Worm (Caenorhabditis elegans): Measurements from ENCODE around the gene hnd-1.

Gene hnd-1

DNA sequence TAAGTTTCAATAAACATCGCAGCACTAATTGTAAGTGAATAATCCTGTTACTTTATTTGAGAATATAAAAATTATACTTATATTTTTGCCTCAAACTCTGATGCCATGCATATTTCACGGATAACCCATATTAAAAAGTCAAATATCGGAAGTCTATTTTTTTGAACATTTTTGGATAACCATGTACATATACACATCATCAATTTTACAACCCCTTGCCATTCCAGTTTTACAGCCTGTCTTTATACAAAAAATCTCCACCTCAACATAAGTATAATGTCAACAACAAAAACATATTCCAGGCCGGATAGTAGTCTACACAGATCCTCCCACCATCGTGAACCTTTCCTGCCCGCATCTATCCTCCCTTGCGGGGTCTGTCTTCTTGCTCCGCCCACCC, at the start of gene hnd-1:
hnd-1 (plus strand) TSS at position 301 of the 400 bp plus-strand sequence.
- TF ChIP-seq R02D3.7 (tag; optimal IDR thresholded peaks at IDR 0.05) (no peak), blmp-1 (tag; optimal IDR thresholded peaks at IDR 0.05; ENCODE audit: insufficient read depth) (no peak), nhr-21 (tag; optimal IDR thresholded peaks at IDR 0.05) (no peak), peb-1 (tag; optimal IDR thresholded peaks at IDR 0.05) (no peak), nhr-6 (tag; optimal IDR thresholded peaks at IDR 0.05) (no peak), egl-27 (tag; optimal IDR thresholded peaks at IDR 0.05) (no peak), unc-39 (tag; optimal IDR thresholded peaks at IDR 0.05) (no peak), snpc-4 (tag; optimal IDR thresholded peaks at IDR 0.05) (no peak), elt-3 (tag; optimal IDR thresholded peaks at IDR 0.05) (no peak), ztf-4 (tag; optimal IDR thresholded peaks at IDR 0.05) (no peak), ceh-16 (tag; optimal IDR thresholded peaks at IDR 0.05) (no peak), ama-1 (optimal IDR thresholded peaks at IDR 0.05) (no peak), lin-39 (tag; optimal IDR thresholded peaks at IDR 0.05) (no peak), mbf-1 (tag; optimal IDR thresholded peaks at IDR 0.05) (no peak), elt-1 (tag; optimal IDR thresholded peaks at IDR 0.05) (no peak), lin-13 (GFP tag; optimal IDR thresholded peaks at IDR 0.05) (no peak), gmeb-1 (tag; optimal IDR thresholded peaks at IDR 0.05) (no peak), nhr-25 (tag; optimal IDR thresholded peaks at IDR 0.05) (no peak)

DNA sequence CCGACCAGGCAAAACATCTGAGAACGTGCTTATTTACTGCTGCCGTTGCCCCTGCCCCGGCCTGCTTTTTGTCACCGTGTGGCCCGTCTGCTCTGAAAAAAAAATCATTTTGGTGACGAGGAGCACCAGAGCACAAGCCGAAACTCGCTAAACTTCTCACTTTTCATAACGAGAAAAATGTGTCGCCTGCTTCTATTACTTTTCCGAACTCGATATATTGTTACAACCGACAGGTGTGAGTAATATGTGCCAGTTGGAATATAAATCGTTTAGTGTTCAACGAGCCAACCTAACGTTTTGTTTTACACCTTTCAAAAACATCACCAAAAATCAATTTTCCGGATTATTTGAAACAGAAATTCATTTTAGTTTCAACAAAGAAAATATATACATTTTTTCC, 46.6 kb upstream of the hnd-1 start:
- no peak for TF ChIP-seq nhr-77 (tag; optimal IDR thresholded peaks at IDR 0.05)
- TF ChIP-seq ceh-16 (tag; optimal IDR thresholded peaks at IDR 0.05) = no peak
- TF ChIP-seq alr-1 (tag; optimal IDR thresholded peaks at IDR 0.05) = no peak
- TF ChIP-seq nhr-237 (tag; optimal IDR thresholded peaks at IDR 0.05) = no peak
- TF ChIP-seq sem-4 (tag; optimal IDR thresholded peaks at IDR 0.05) = no peak
- no peak for TF ChIP-seq lsy-2 (tag; optimal IDR thresholded peaks at IDR 0.05)
- no peak for TF ChIP-seq F13H6.1 (tag; optimal IDR thresholded peaks at IDR 0.05)
- no peak for TF ChIP-seq unc-39 (tag; optimal IDR thresholded peaks at IDR 0.05)
- no peak for TF ChIP-seq zag-1 (tag; optimal IDR thresholded peaks at IDR 0.05)

DNA sequence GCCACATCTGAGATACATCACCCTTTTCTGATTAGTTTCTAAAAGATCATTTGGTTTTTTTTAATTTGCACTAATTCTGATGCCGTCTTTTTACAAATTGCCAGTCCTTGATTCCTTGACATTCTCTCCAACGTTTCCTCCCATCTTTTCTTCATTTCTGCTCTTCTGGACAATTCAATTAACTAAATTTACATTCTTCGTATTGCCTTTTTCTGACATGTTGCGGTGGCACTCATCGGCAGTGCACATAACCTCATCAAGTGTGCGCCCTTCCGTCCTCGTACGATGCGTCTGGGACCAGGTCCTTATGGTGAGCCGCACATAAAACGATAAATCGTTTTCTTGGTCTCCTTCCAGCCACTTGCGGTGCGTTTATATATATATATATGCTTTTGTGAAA, 45.4 kb upstream of the hnd-1 start:
- TF ChIP-seq blmp-1 (tag; optimal IDR thresholded peaks at IDR 0.05; ENCODE audit: insufficient read depth) (no peak), Y55F3AM.14 (GFP tag; optimal IDR thresholded peaks at IDR 0.05) (no peak), mdl-1 (tag; optimal IDR thresholded peaks at IDR 0.05) (no peak), R02D3.7 (tag; optimal IDR thresholded peaks at IDR 0.05) (no peak), ceh-82 (tag; optimal IDR thresholded peaks at IDR 0.05) (no peak), ztf-1 (GFP tag; conservative IDR thresholded peaks at IDR 0.05) (no peak), nhr-77 (tag; optimal IDR thresholded peaks at IDR 0.05) (no peak), mab-5 (tag; optimal IDR thresholded peaks at IDR 0.05) (no peak), dmd-4 (tag; optimal IDR thresholded peaks at IDR 0.05) (no peak), ztf-11 (tag; optimal IDR thresholded peaks at IDR 0.05) (no peak), nhr-21 (tag; optimal IDR thresholded peaks at IDR 0.05) (no peak), alr-1 (tag; optimal IDR thresholded peaks at IDR 0.05) (no peak), elt-3 (tag; optimal IDR thresholded peaks at IDR 0.05) (no peak)

DNA sequence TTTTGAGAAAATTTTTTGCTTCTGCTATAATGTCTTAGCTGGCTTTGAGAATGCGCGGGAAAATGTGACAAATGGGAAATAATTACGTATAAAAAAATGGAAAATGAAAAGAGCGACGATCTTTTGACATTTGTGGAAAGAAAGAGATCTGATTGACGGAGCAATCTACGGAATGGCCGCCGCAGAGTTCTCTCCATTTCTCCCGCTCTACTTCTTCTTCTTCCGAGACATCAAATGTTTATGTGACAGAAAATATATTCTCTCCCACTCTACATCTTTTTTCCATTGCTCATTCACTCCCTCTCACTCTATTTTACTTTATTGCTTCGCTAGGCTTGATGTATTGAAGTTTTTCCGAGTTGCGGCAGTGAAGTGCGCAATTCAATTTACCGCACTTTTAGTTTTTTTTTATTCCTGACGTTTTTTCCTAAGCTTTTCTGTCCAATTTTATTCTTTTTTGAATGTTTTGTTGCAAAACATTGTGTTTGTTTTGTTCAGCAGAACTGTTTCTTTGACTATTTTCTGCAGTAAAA, 43.8 kb upstream of the hnd-1 start:
- no peak for TF ChIP-seq ztf-1 (GFP tag; conservative IDR thresholded peaks at IDR 0.05)
- peak; percentile 14 for TF ChIP-seq sma-9 (GFP tag; optimal IDR thresholded peaks at IDR 0.05)
- TF ChIP-seq sma-9 (tag; optimal IDR thresholded peaks at IDR 0.05) = no peak
- TF ChIP-seq nhr-129 (tag; optimal IDR thresholded peaks at IDR 0.05) = peak; percentile 24
- no peak for TF ChIP-seq mab-5 (tag; optimal IDR thresholded peaks at IDR 0.05)
- no peak for TF ChIP-seq nhr-6 (tag; optimal IDR thresholded peaks at IDR 0.05)
- TF ChIP-seq nhr-77 (tag; optimal IDR thresholded peaks at IDR 0.05) = no peak
- TF ChIP-seq sma-3 (GFP tag; optimal IDR thresholded peaks at IDR 0.05) = no peak
- peak; percentile 60 for TF ChIP-seq zag-1 (tag; optimal IDR thresholded peaks at IDR 0.05)
- TF ChIP-seq lin-11 (tag; optimal IDR thresholded peaks at IDR 0.05) = no peak
- no peak for TF ChIP-seq peb-1 (tag; optimal IDR thresholded peaks at IDR 0.05)
- TF ChIP-seq lsy-2 (tag; optimal IDR thresholded peaks at IDR 0.05) = no peak
- TF ChIP-seq crh-2 (tag; optimal IDR thresholded peaks at IDR 0.05) = no peak
- TF ChIP-seq unc-39 (tag; optimal IDR thresholded peaks at IDR 0.05) = no peak
- TF ChIP-seq C34F6.9 (tag; optimal IDR thresholded peaks at IDR 0.05) = peak; percentile 48
- TF ChIP-seq egl-27 (tag; optimal IDR thresholded peaks at IDR 0.05) = peak; percentile 16
- TF ChIP-seq mdl-1 (tag; optimal IDR thresholded peaks at IDR 0.05) = no peak
- peak; percentile 58 for TF ChIP-seq unc-55 (GFP tag; optimal IDR thresholded peaks at IDR 0.05)
